Fruit fly (Drosophila melanogaster) whole organism, embryonic: ENCODE results near the gene CG31099.

Source experiments
- Abd-B ChIP-seq: fragments of 200-800 bp; sonication (Bioruptor generic); optimal IDR thresholded peaks from 2 replicates; lab custom pipeline; 2018; ENCODE audit warnings: missing biosample characterization, mild to moderate bottlenecking, missing genetic modification characterization, moderate library complexity
- CG10267 ChIP-seq: fragments of 200-800 bp; sonication (Bioruptor generic); optimal IDR thresholded peaks from 2 replicates; lab custom pipeline; 2018; ENCODE audit warnings: missing biosample characterization, mild to moderate bottlenecking, missing genetic modification characterization, moderate library complexity
- CG10321 ChIP-seq: fragments of 200-800 bp; sonication (Bioruptor generic); IDR thresholded peaks from 2 replicates; pipeline ENCODE4 v1.3.6; 2022; ENCODE audit warnings: missing biosample characterization, missing genetic modification characterization
- CG10462 ChIP-seq: fragments of 200-800 bp; sonication (Bioruptor generic); optimal IDR thresholded peaks from 2 replicates; lab custom pipeline; 2016; ENCODE audit warnings: missing biosample characterization, missing genetic modification characterization
- CG10654 ChIP-seq: fragments of 200-800 bp; sonication (Bioruptor generic); optimal IDR thresholded peaks from 2 replicates; lab custom pipeline; 2016; ENCODE audit warnings: missing biosample characterization, missing genetic modification characterization
- CG11247 ChIP-seq: fragments of 200-800 bp; sonication (Bioruptor generic); IDR thresholded peaks from 2 replicates; pipeline ENCODE4 v1.3.6; 2022; ENCODE audit warnings: missing biosample characterization, missing genetic modification characterization
- CG13894 ChIP-seq: fragments of 200-800 bp; sonication (Bioruptor generic); optimal IDR thresholded peaks from 3 replicates; lab custom pipeline; 2018; ENCODE audit warnings: missing biosample characterization, mild to moderate bottlenecking, missing genetic modification characterization, moderate library complexity
- CG14710 ChIP-seq: fragments of 200-800 bp; sonication (Bioruptor generic); optimal IDR thresholded peaks from 3 replicates; lab custom pipeline; 2019; ENCODE audit warnings: missing biosample characterization, mild to moderate bottlenecking, missing genetic modification characterization, moderate library complexity
- CG15479 ChIP-seq: fragments of 200-800 bp; sonication (Bioruptor generic); optimal IDR thresholded peaks from 3 replicates; lab custom pipeline; 2019; ENCODE audit warnings: missing biosample characterization, mild to moderate bottlenecking, missing genetic modification characterization, moderate library complexity
- CG16815 ChIP-seq: fragments of 200-800 bp; sonication (Bioruptor generic); optimal IDR thresholded peaks from 3 replicates; lab custom pipeline; 2017; ENCODE audit warnings: missing biosample characterization, mild to moderate bottlenecking, missing genetic modification characterization
- CG17186 ChIP-seq: fragments of 200-800 bp; sonication (Bioruptor generic); optimal IDR thresholded peaks from 3 replicates; lab custom pipeline; 2017; ENCODE audit warnings: missing biosample characterization, missing genetic modification reagents, missing genetic modification characterization
- CG17385 ChIP-seq: fragments of 200-800 bp; sonication (Bioruptor generic); optimal IDR thresholded peaks from 3 replicates; lab custom pipeline; 2018; ENCODE audit warnings: missing biosample characterization, mild to moderate bottlenecking, missing genetic modification characterization
- CG2120 ChIP-seq: fragments of 200-800 bp; sonication (Bioruptor generic); optimal IDR thresholded peaks from 3 replicates; lab custom pipeline; 2016; ENCODE audit warnings: missing biosample characterization, missing genetic modification characterization
- CG2712 ChIP-seq: fragments of 200-800 bp; optimal IDR thresholded peaks from 3 replicates; lab custom pipeline; 2019; ENCODE audit warnings: missing biosample characterization, mild to moderate bottlenecking, missing genetic modification characterization, moderate library complexity
- CG3065 ChIP-seq: fragments of 200-800 bp; sonication (Bioruptor generic); optimal IDR thresholded peaks from 2 replicates; lab custom pipeline; 2016; ENCODE audit warnings: missing biosample characterization, missing genetic modification characterization
- CG7357 ChIP-seq: fragments of 200-800 bp; sonication (Bioruptor generic); IDR thresholded peaks from 3 replicates; pipeline ENCODE4 v1.3.6; 2022; ENCODE audit warnings: missing biosample characterization, missing genetic modification characterization
- CG8388 ChIP-seq: fragments of 200-800 bp; sonication (Bioruptor generic); optimal IDR thresholded peaks from 2 replicates; lab custom pipeline; 2019; ENCODE audit warnings: missing biosample characterization, mild to moderate bottlenecking, missing genetic modification characterization, moderate library complexity
- Dip3 ChIP-seq: fragments of 200-800 bp; sonication (Bioruptor generic); optimal IDR thresholded peaks from 3 replicates; lab custom pipeline; 2016; ENCODE audit warnings: missing biosample characterization, missing genetic modification characterization
- Drgx ChIP-seq: fragments of 200-800 bp; sonication (Bioruptor generic); IDR thresholded peaks from 2 replicates; pipeline ENCODE4 v1.3.6; 2022; ENCODE audit warnings: missing biosample characterization, missing genetic modification characterization
- Ets97D ChIP-seq: fragments of 200-800 bp; sonication (Bioruptor generic); optimal IDR thresholded peaks from 3 replicates; lab custom pipeline; 2016; ENCODE audit warnings: missing biosample characterization, missing genetic modification characterization
- Fer1 ChIP-seq: fragments of 200-800 bp; sonication (Bioruptor generic); optimal IDR thresholded peaks from 2 replicates; lab custom pipeline; 2017; ENCODE audit warnings: missing biosample characterization, mild to moderate bottlenecking, missing genetic modification characterization
- H2.0 ChIP-seq: fragments of 200-800 bp; sonication (Bioruptor generic); IDR thresholded peaks from 2 replicates; pipeline ENCODE4 v1.3.6; 2022; ENCODE audit warnings: missing biosample characterization, missing genetic modification characterization
- Hmr ChIP-seq: fragments of 200-800 bp; sonication (Bioruptor generic); optimal IDR thresholded peaks from 3 replicates; lab custom pipeline; 2017; ENCODE audit warnings: mild to moderate bottlenecking, missing biosample characterization, missing genetic modification reagents, missing genetic modification characterization
- Myb ChIP-seq: fragments of 200-800 bp; sonication (Bioruptor generic); optimal IDR thresholded peaks from 2 replicates; lab custom pipeline; 2016; ENCODE audit warnings: missing biosample characterization, missing genetic modification characterization
- NK7.1 ChIP-seq: fragments of 200-800 bp; sonication (Bioruptor generic); optimal IDR thresholded peaks from 3 replicates; lab custom pipeline; 2016; ENCODE audit warnings: missing biosample characterization, missing genetic modification characterization
- Opbp ChIP-seq: fragments of 200-800 bp; sonication (Bioruptor generic); IDR thresholded peaks from 3 replicates; pipeline ENCODE4 v1.3.6; 2022; ENCODE audit warnings: missing biosample characterization, missing genetic modification characterization; ENCODE audit not compliant: partially characterized antibody
- PHDP ChIP-seq: fragments of 200-800 bp; sonication (Bioruptor generic); optimal IDR thresholded peaks from 3 replicates; lab custom pipeline; 2018; ENCODE audit warnings: missing biosample characterization, mild to moderate bottlenecking, missing genetic modification characterization, moderate library complexity
- Side ChIP-seq: fragments of 200-800 bp; sonication (Bioruptor generic); optimal IDR thresholded peaks from 2 replicates; lab custom pipeline; 2016; ENCODE audit warnings: missing biosample characterization, missing genetic modification characterization
- Tbp ChIP-seq: fragments of >200 bp; optimal IDR thresholded peaks from 2 replicates; lab custom pipeline; 2018; ENCODE audit warnings: missing biosample characterization, missing genetic modification characterization
- ab ChIP-seq: fragments of 200-800 bp; sonication (Bioruptor generic); optimal IDR thresholded peaks from 2 replicates; lab custom pipeline; 2016; ENCODE audit warnings: missing biosample characterization, missing genetic modification characterization
- ara ChIP-seq: fragments of 200-800 bp; sonication (Bioruptor generic); IDR thresholded peaks from 2 replicates; pipeline ENCODE4 v1.3.6; 2022; ENCODE audit warnings: missing biosample characterization, missing genetic modification characterization
- az2 ChIP-seq: fragments of 200-800 bp; sonication (Bioruptor generic); optimal IDR thresholded peaks from 3 replicates; lab custom pipeline; 2016; ENCODE audit warnings: missing biosample characterization, missing genetic modification characterization
- bab2 ChIP-seq: fragments of 200-800 bp; sonication (Bioruptor generic); optimal IDR thresholded peaks from 2 replicates; lab custom pipeline; 2016; ENCODE audit warnings: missing biosample characterization, missing genetic modification characterization
- cato ChIP-seq: fragments of 200-800 bp; sonication (Bioruptor generic); optimal IDR thresholded peaks from 2 replicates; lab custom pipeline; 2016; ENCODE audit warnings: missing biosample characterization, missing genetic modification characterization, borderline replicate concordance
- cg ChIP-seq: fragments of 200-800 bp; sonication (Bioruptor generic); optimal IDR thresholded peaks from 3 replicates; lab custom pipeline; 2019; ENCODE audit warnings: missing biosample characterization, mild to moderate bottlenecking, missing genetic modification characterization, moderate library complexity
- da ChIP-seq: fragments of 200-800 bp; sonication (Bioruptor generic); optimal IDR thresholded peaks from 2 replicates; lab custom pipeline; 2016; ENCODE audit warnings: missing biosample characterization, missing genetic modification characterization
- dm ChIP-seq: fragments of 200-800 bp; sonication (Bioruptor generic); optimal IDR thresholded peaks from 3 replicates; lab custom pipeline; 2016; ENCODE audit warnings: missing biosample characterization, missing genetic modification characterization
- dmrt99B ChIP-seq: fragments of 200-800 bp; sonication (Bioruptor generic); optimal IDR thresholded peaks from 2 replicates; lab custom pipeline; 2018; ENCODE audit warnings: missing biosample characterization, mild to moderate bottlenecking, missing genetic modification characterization, moderate library complexity
- ems ChIP-seq: fragments of 200-800 bp; sonication (Bioruptor generic); optimal IDR thresholded peaks from 3 replicates; lab custom pipeline; 2016; ENCODE audit warnings: missing biosample characterization, missing genetic modification characterization
- exex ChIP-seq: fragments of 200-800 bp; sonication (Bioruptor generic); optimal IDR thresholded peaks from 4 replicates; lab custom pipeline; 2018; ENCODE audit warnings: missing biosample characterization, mild to moderate bottlenecking, missing genetic modification characterization, moderate library complexity
- gfzf ChIP-seq: fragments of 200-800 bp; sonication (Bioruptor generic); optimal IDR thresholded peaks from 2 replicates; lab custom pipeline; 2016; ENCODE audit warnings: missing biosample characterization, mild to moderate bottlenecking, missing genetic modification characterization, moderate library complexity
- gro ChIP-seq: fragments of 200-800 bp; sonication (Bioruptor generic); optimal IDR thresholded peaks from 2 replicates; lab custom pipeline; 2016; ENCODE audit warnings: missing biosample characterization, missing genetic modification characterization
- ham ChIP-seq: fragments of 200-800 bp; sonication (Bioruptor generic); IDR thresholded peaks from 2 replicates; pipeline ENCODE4 v1.3.6; 2022; ENCODE audit warnings: missing biosample characterization, missing genetic modification characterization
- oc ChIP-seq: fragments of 200-800 bp; sonication (Bioruptor generic); optimal IDR thresholded peaks from 2 replicates; lab custom pipeline; 2018; ENCODE audit warnings: missing biosample characterization, mild to moderate bottlenecking, missing genetic modification characterization, moderate library complexity
- psq ChIP-seq: fragments of 200-800 bp; sonication (Bioruptor generic); optimal IDR thresholded peaks from 2 replicates; lab custom pipeline; 2017; ENCODE audit warnings: missing biosample characterization, missing genetic modification characterization
- ranshi ChIP-seq: fragments of 200-800 bp; sonication (Bioruptor generic); IDR thresholded peaks from 2 replicates; pipeline ENCODE4 v1.3.6; 2022; ENCODE audit warnings: missing biosample characterization, missing genetic modification characterization
- sc ChIP-seq, 3 experiments: fragments of >200 bp in 2 of 3; fragments of 200-800 bp in 1 of 3; sonication (Bioruptor generic) in 1 of 3; optimal IDR thresholded peaks; 2 replicates in 2 of 3; 3 replicates in 1 of 3; lab custom pipeline; 2017; ENCODE audit warnings: mild to moderate bottlenecking in 1 of 3, missing biosample characterization in 1 of 3, missing genetic modification characterization in 1 of 3, missing genetic modification reagents in 1 of 3
- sd ChIP-seq: fragments of 200-800 bp; sonication (Bioruptor generic); optimal IDR thresholded peaks from 3 replicates; lab custom pipeline; 2018; ENCODE audit warnings: missing biosample characterization, mild to moderate bottlenecking, missing genetic modification characterization, moderate library complexity
- seq ChIP-seq: fragments of 200-800 bp; sonication (Bioruptor generic); IDR thresholded peaks from 2 replicates; pipeline ENCODE4 v1.3.6; 2022; ENCODE audit warnings: missing biosample characterization, missing genetic modification characterization
- tio ChIP-seq: fragments of 200-800 bp; sonication (Bioruptor generic); optimal IDR thresholded peaks from 2 replicates; lab custom pipeline; 2017; ENCODE audit warnings: missing biosample characterization, missing genetic modification characterization, inconsistent platforms
- tna ChIP-seq: fragments of 200-800 bp; sonication (Bioruptor generic); IDR thresholded peaks from 2 replicates; pipeline ENCODE4 v1.3.6; 2022; ENCODE audit warnings: missing biosample characterization, missing genetic modification characterization; ENCODE audit not compliant: partially characterized antibody
- ttk ChIP-seq: fragments of 200-800 bp; sonication (Bioruptor generic); IDR thresholded peaks from 2 replicates; pipeline ENCODE4 v2.1.2; 2022; ENCODE audit warnings: missing biosample characterization, missing genetic modification characterization

Gene CG31099

dm6 chr3R:25292864-25293284 is 17.9 kb downstream of the CG31099 start, which contains the start of gene CG31098 (continued):
- no peak for TF ChIP-seq CG2712 (tag; lab: Kevin White, UChicago)
- TF ChIP-seq bab2 (GFP tag; lab: Kevin White, UChicago): no peak
- TF ChIP-seq CG16815 (GFP tag; lab: Kevin White, UChicago): no peak
- no peak for TF ChIP-seq Side (GFP tag; lab: Kevin White, UChicago)
- TF ChIP-seq az2 (GFP tag; lab: Kevin White, UChicago): no peak
- TF ChIP-seq dm: no peak
- TF ChIP-seq ems (GFP tag; lab: Kevin White, UChicago): no peak
- TF ChIP-seq Drgx (GFP tag; lab: Robert Waterston, UW): no peak
- no peak for TF ChIP-seq tio (GFP tag; lab: Kevin White, UChicago)
- no peak for TF ChIP-seq cato (GFP tag; lab: Kevin White, UChicago)
- TF ChIP-seq CG10321 (GFP tag; lab: Robert Waterston, UW): no peak
- no peak for TF ChIP-seq ara
- peak; percentile 49 for TF ChIP-seq exex (tag; lab: Kevin White, UChicago)
- TF ChIP-seq CG11247 (GFP tag; lab: Robert Waterston, UW): no peak
- no peak for TF ChIP-seq gro (GFP tag; lab: Kevin White, UChicago)
- no peak for TF ChIP-seq psq
- TF ChIP-seq Ets97D (GFP tag; lab: Kevin White, UChicago): no peak
- TF ChIP-seq oc (tag; lab: Kevin White, UChicago): no peak
- peak; percentile 95 for TF ChIP-seq sd (tag; lab: Kevin White, UChicago)
- no peak for TF ChIP-seq Dip3 (GFP tag; lab: Kevin White, UChicago)
- no peak for TF ChIP-seq CG10462 (GFP tag; lab: Kevin White, UChicago)
- no peak for TF ChIP-seq ab (GFP tag; lab: Kevin White, UChicago)
- no peak for TF ChIP-seq CG17186 (GFP tag; lab: Kevin White, UChicago)
- TF ChIP-seq H2.0 (GFP tag; lab: Robert Waterston, UW): no peak
- TF ChIP-seq ttk (GFP tag; lab: Robert Waterston, UW): no peak
- TF ChIP-seq ranshi: no peak; the same call in 1 of the 2 replicates
- TF ChIP-seq sc (optimal IDR thresholded peaks at IDR 0.05; lab: Kevin White, UChicago): no peak
- TF ChIP-seq sc (GFP tag; optimal IDR thresholded peaks at IDR 0.05; lab: Kevin White, UChicago): no peak
- TF ChIP-seq Fer1: peak; percentile 72
- TF ChIP-seq Hmr (GFP tag; lab: Kevin White, UChicago): peak; percentile 35
- TF ChIP-seq seq (GFP tag; lab: Robert Waterston, UW): no peak
- TF ChIP-seq Opbp (GFP tag; lab: Robert Waterston, UW): no peak
- no peak for TF ChIP-seq ham (GFP tag; lab: Robert Waterston, UW)
- peak; percentile 47 for TF ChIP-seq CG17385 (GFP tag; lab: Kevin White, UChicago)
- no peak for TF ChIP-seq Myb (GFP tag; lab: Kevin White, UChicago)
- no peak for TF ChIP-seq CG8388 (GFP tag; lab: Kevin White, UChicago)
- no peak for TF ChIP-seq CG2120 (GFP tag; lab: Kevin White, UChicago)
- TF ChIP-seq tna (GFP tag; lab: Robert Waterston, UW): no peak
- TF ChIP-seq cg: no peak
- no peak for TF ChIP-seq gfzf (GFP tag; lab: Kevin White, UChicago)
- peak; percentile 60 for TF ChIP-seq PHDP (tag; lab: Kevin White, UChicago)
- TF ChIP-seq NK7.1 (GFP tag; lab: Kevin White, UChicago): no peak
- no peak for TF ChIP-seq dmrt99B (tag; lab: Kevin White, UChicago)
- TF ChIP-seq CG3065 (GFP tag; lab: Kevin White, UChicago): no peak
- TF ChIP-seq CG7357 (GFP tag; lab: Robert Waterston, UW): no peak
- no peak for TF ChIP-seq Abd-B (GFP tag; lab: Kevin White, UChicago)
- TF ChIP-seq CG14710 (tag; lab: Kevin White, UChicago): no peak
- peak; percentile 51 for TF ChIP-seq CG13894 (tag; lab: Kevin White, UChicago)
- TF ChIP-seq da (GFP tag; lab: Kevin White, UChicago): no peak
- TF ChIP-seq Tbp: no peak
- TF ChIP-seq CG10267 (tag; lab: Kevin White, UChicago): no peak
- no peak for TF ChIP-seq CG10654
- no peak for TF ChIP-seq CG15479 (GFP tag; lab: Kevin White, UChicago)
